Worm (Caenorhabditis elegans) whole organism, L1 larva: ENCODE data around the gene srh-82.
A peak's percentile ranks its signal among the peaks of the same experiment; 100 is the strongest.

Experiments
- C04F5.9 ChIP-seq: sonication (generic microtip); optimal IDR thresholded peaks from 2 replicates; lab custom pipeline; 2016; ENCODE audit warnings: missing genetic modification characterization, missing compliant biosample characterization
- C16A3.4 ChIP-seq: fragments of 150-350 bp; optimal IDR thresholded peaks from 2 replicates; lab custom pipeline; 2014; ENCODE audit warnings: missing biosample characterization, missing genetic modification characterization
- F16B12.6 ChIP-seq: fragments of 150-350 bp; optimal IDR thresholded peaks from 2 replicates; lab custom pipeline; 2014; ENCODE audit warnings: missing biosample characterization, missing genetic modification characterization
- blmp-1 ChIP-seq: fragments of 150-350 bp; optimal IDR thresholded peaks from 2 replicates; lab custom pipeline; 2014; ENCODE audit warnings: missing biosample characterization, missing genetic modification characterization
- ceh-82 ChIP-seq, 3 experiments: fragments of 150-350 bp in 1 of 3; sonication (generic microtip) in 2 of 3; optimal IDR thresholded peaks; 2 replicates each; lab custom pipeline; 2014 to 2017; ENCODE audit warnings: missing biosample characterization in 3 of 3, missing genetic modification characterization in 3 of 3
- ceh-90 ChIP-seq: sonication (generic microtip); optimal IDR thresholded peaks from 2 replicates; lab custom pipeline; 2016; ENCODE audit warnings: missing genetic modification characterization, missing compliant biosample characterization
- dpl-1 ChIP-seq, 3 experiments: fragments of 150-350 bp in 2 of 3; sonication (generic microtip) in 1 of 3; optimal IDR thresholded peaks; 2 replicates each; lab custom pipeline; 2014 to 2017; ENCODE audit warnings: missing biosample characterization in 3 of 3, missing genetic modification characterization in 3 of 3, missing genetic modification reagents in 3 of 3
- efl-1 ChIP-seq, 4 experiments: fragments of 150-350 bp; optimal IDR thresholded peaks in 3 of 4; peaks in 1 of 4; 1 replicate in 1 of 4; 2 replicates in 3 of 4; lab custom pipeline; 2014; ENCODE audit warnings: missing biosample characterization in 2 of 4, missing genetic modification characterization in 2 of 4, missing genetic modification reagents in 2 of 4
- efl-3 ChIP-seq: fragments of 200-800 bp; sonication (Bioruptor generic); optimal IDR thresholded peaks from 2 replicates; lab custom pipeline; 2018; ENCODE audit warnings: mild to moderate bottlenecking, missing genetic modification characterization, missing compliant biosample characterization
- egl-27 ChIP-seq, 2 experiments: fragments of 150-350 bp in 1 of 2; sonication (generic microtip); optimal IDR thresholded peaks; 3 replicates each; lab custom pipeline; 2017 to 2018; ENCODE audit warnings: missing biosample characterization in 2 of 2, missing genetic modification characterization in 2 of 2, missing genetic modification reagents in 2 of 2
- elt-2 ChIP-seq: sonication (generic microtip); optimal IDR thresholded peaks from 2 replicates; lab custom pipeline; 2016; ENCODE audit warnings: missing genetic modification characterization, mild to moderate bottlenecking, inconsistent platforms, missing compliant biosample characterization, missing genetic modification reagents
- ets-5 ChIP-seq: fragments of 200-800 bp; sonication (Bioruptor generic); IDR thresholded peaks from 2 replicates; pipeline ENCODE4 v1.3.6; 2022; ENCODE audit warnings: missing genetic modification characterization, missing compliant biosample characterization
- fkh-10 ChIP-seq: sonication (generic microtip); optimal IDR thresholded peaks from 2 replicates; lab custom pipeline; 2017; ENCODE audit warnings: missing biosample characterization, missing genetic modification reagents, missing genetic modification characterization
- fkh-4 ChIP-seq: sonication (generic microtip); optimal IDR thresholded peaks from 2 replicates; lab custom pipeline; 2016; ENCODE audit warnings: missing compliant biosample characterization, missing genetic modification characterization, borderline replicate concordance
- fkh-8 ChIP-seq: sonication (generic microtip); optimal IDR thresholded peaks from 2 replicates; lab custom pipeline; 2016; ENCODE audit warnings: mild to moderate bottlenecking, missing genetic modification characterization, missing compliant biosample characterization
- fos-1 ChIP-seq: fragments of 150-350 bp; optimal IDR thresholded peaks from 2 replicates; lab custom pipeline; 2014; ENCODE audit warnings: missing biosample characterization, missing genetic modification characterization
- hlh-4 ChIP-seq: sonication (generic microtip); optimal IDR thresholded peaks from 2 replicates; lab custom pipeline; 2016; ENCODE audit warnings: mild to moderate bottlenecking, missing genetic modification characterization, missing compliant biosample characterization
- hpl-2 ChIP-seq: fragments of 150-350 bp; optimal IDR thresholded peaks from 2 replicates; lab custom pipeline; 2014; ENCODE audit warnings: missing biosample characterization, missing genetic modification reagents, missing genetic modification characterization
- isw-1 ChIP-seq: fragments of 200-800 bp; sonication (Bioruptor generic); IDR thresholded peaks from 2 replicates; pipeline ENCODE4 v1.3.6; 2022; ENCODE audit warnings: missing genetic modification characterization, missing compliant biosample characterization
- jun-1 ChIP-seq: fragments of 150-350 bp; optimal IDR thresholded peaks from 2 replicates; lab custom pipeline; 2014; ENCODE audit warnings: missing biosample characterization, missing genetic modification reagents, missing genetic modification characterization
- lin-14 ChIP-seq: fragments of 200-800 bp; sonication (Bioruptor generic); optimal IDR thresholded peaks from 2 replicates; lab custom pipeline; 2018; ENCODE audit warnings: mild to moderate bottlenecking, missing genetic modification characterization, moderate library complexity, missing compliant biosample characterization
- lin-35 ChIP-seq, 2 experiments: fragments of 150-350 bp; optimal IDR thresholded peaks; 2 replicates each; lab custom pipeline; 2014; ENCODE audit warnings: missing biosample characterization in 2 of 2, missing genetic modification characterization in 2 of 2, missing genetic modification reagents in 2 of 2
- lin-39 ChIP-seq: fragments of 150-350 bp; optimal IDR thresholded peaks from 2 replicates; lab custom pipeline; 2014; ENCODE audit warnings: missing biosample characterization, missing genetic modification reagents, missing genetic modification characterization
- lir-3 ChIP-seq: sonication (generic microtip); optimal IDR thresholded peaks from 2 replicates; lab custom pipeline; 2016; ENCODE audit warnings: mild to moderate bottlenecking, missing genetic modification characterization, moderate library complexity, missing compliant biosample characterization; ENCODE audit not compliant: poor library complexity
- lsy-2 ChIP-seq, 2 experiments: fragments of 150-350 bp; optimal IDR thresholded peaks; 2 replicates each; lab custom pipeline; 2014; ENCODE audit warnings: missing biosample characterization in 2 of 2, missing genetic modification characterization in 2 of 2
- mab-9 ChIP-seq: fragments of 200-800 bp; sonication (Bioruptor generic); IDR thresholded peaks from 2 replicates; pipeline ENCODE4 v1.3.6; 2022; ENCODE audit warnings: missing genetic modification reagents, missing genetic modification characterization, missing compliant biosample characterization
- mdl-1 ChIP-seq, 2 experiments: fragments of 150-350 bp; optimal IDR thresholded peaks; 2 replicates each; lab custom pipeline; 2014 to 2017; ENCODE audit warnings: missing biosample characterization in 2 of 2, missing genetic modification characterization in 2 of 2, inconsistent platforms in 1 of 2
- mep-1 ChIP-seq: fragments of 150-350 bp; optimal IDR thresholded peaks from 2 replicates; lab custom pipeline; 2014; ENCODE audit warnings: missing biosample characterization, missing genetic modification characterization
- nhr-11 ChIP-seq: fragments of 150-350 bp; optimal IDR thresholded peaks from 2 replicates; lab custom pipeline; 2014; ENCODE audit warnings: missing biosample characterization, missing genetic modification characterization
- nhr-12 ChIP-seq: sonication (generic microtip); optimal IDR thresholded peaks from 2 replicates; lab custom pipeline; 2017; ENCODE audit warnings: missing biosample characterization, missing genetic modification characterization
- nhr-19 ChIP-seq: fragments of 200-800 bp; sonication (Bioruptor generic); conservative IDR thresholded peaks from 2 replicates; pipeline ENCODE4 v1.3.6; 2022; ENCODE audit warnings: missing genetic modification characterization, missing compliant biosample characterization
- nhr-28 ChIP-seq: fragments of 150-350 bp; optimal IDR thresholded peaks from 2 replicates; lab custom pipeline; 2014; ENCODE audit warnings: missing biosample characterization, missing genetic modification characterization
- nhr-47 ChIP-seq: sonication (generic microtip); optimal IDR thresholded peaks from 2 replicates; lab custom pipeline; 2016; ENCODE audit warnings: mild to moderate bottlenecking, missing genetic modification characterization, moderate library complexity, missing compliant biosample characterization
- nhr-77 ChIP-seq: fragments of 150-350 bp; optimal IDR thresholded peaks from 2 replicates; lab custom pipeline; 2014; ENCODE audit warnings: missing biosample characterization, missing genetic modification characterization
- nhr-90 ChIP-seq: sonication (generic microtip); optimal IDR thresholded peaks from 2 replicates; lab custom pipeline; 2016; ENCODE audit warnings: mild to moderate bottlenecking, missing genetic modification characterization, missing compliant biosample characterization; ENCODE audit not compliant: poor library complexity
- pag-3 ChIP-seq: sonication (generic microtip); optimal IDR thresholded peaks from 2 replicates; lab custom pipeline; 2017; ENCODE audit warnings: missing genetic modification characterization, mild to moderate bottlenecking, missing compliant biosample characterization, antibody characterized with exemption, borderline replicate concordance; ENCODE audit not compliant: insufficient read depth
- pax-3 ChIP-seq: fragments of 200-800 bp; sonication (Bioruptor generic); optimal IDR thresholded peaks from 2 replicates; lab custom pipeline; 2018; ENCODE audit warnings: mild to moderate bottlenecking, missing genetic modification characterization, moderate library complexity, missing compliant biosample characterization
- pqm-1 ChIP-seq: sonication (generic microtip); optimal IDR thresholded peaks from 3 replicates; lab custom pipeline; 2017; ENCODE audit warnings: missing biosample characterization, missing genetic modification characterization
- skn-1 ChIP-seq: fragments of 150-350 bp; optimal IDR thresholded peaks from 2 replicates; lab custom pipeline; 2014; ENCODE audit warnings: missing biosample characterization, missing genetic modification characterization
- snpc-4 ChIP-seq: fragments of 150-350 bp; optimal IDR thresholded peaks from 2 replicates; lab custom pipeline; 2014; ENCODE audit warnings: missing biosample characterization, missing genetic modification characterization
- snu-23 ChIP-seq: sonication (generic microtip); optimal IDR thresholded peaks from 2 replicates; lab custom pipeline; 2016; ENCODE audit warnings: missing genetic modification characterization, missing compliant biosample characterization
- sox-4 ChIP-seq: sonication (generic microtip); optimal IDR thresholded peaks from 2 replicates; lab custom pipeline; 2016; ENCODE audit warnings: missing genetic modification characterization, missing compliant biosample characterization
- swsn-7 ChIP-seq: sonication (generic microtip); optimal IDR thresholded peaks from 2 replicates; lab custom pipeline; 2016; ENCODE audit warnings: missing genetic modification characterization, missing compliant biosample characterization
- tbx-2 ChIP-seq: sonication (generic microtip); optimal IDR thresholded peaks from 2 replicates; lab custom pipeline; 2016; ENCODE audit warnings: missing genetic modification characterization, missing compliant biosample characterization
- unc-62 ChIP-seq: fragments of 150-350 bp; optimal IDR thresholded peaks from 2 replicates; lab custom pipeline; 2014; ENCODE audit warnings: missing biosample characterization, missing genetic modification reagents, missing genetic modification characterization
- unc-86 ChIP-seq: sonication (generic microtip); optimal IDR thresholded peaks from 2 replicates; lab custom pipeline; 2016; ENCODE audit warnings: missing genetic modification characterization, missing compliant biosample characterization
- xbp-1 ChIP-seq: sonication (generic microtip); optimal IDR thresholded peaks from 2 replicates; lab custom pipeline; 2016; ENCODE audit warnings: missing genetic modification characterization, missing compliant biosample characterization
- zag-1 ChIP-seq: fragments of 150-350 bp; optimal IDR thresholded peaks from 2 replicates; lab custom pipeline; 2014; ENCODE audit warnings: missing biosample characterization, missing genetic modification characterization
- ztf-11 ChIP-seq, 2 experiments: sonication (generic microtip); optimal IDR thresholded peaks; 2 replicates each; lab custom pipeline; 2016 to 2017; ENCODE audit warnings: missing genetic modification characterization in 2 of 2, missing biosample characterization in 1 of 2, missing compliant biosample characterization in 1 of 2
- ztf-4 ChIP-seq: fragments of 150-350 bp; optimal IDR thresholded peaks from 2 replicates; lab custom pipeline; 2014; ENCODE audit warnings: missing biosample characterization, missing genetic modification characterization

srh-82 gene

DNA sequence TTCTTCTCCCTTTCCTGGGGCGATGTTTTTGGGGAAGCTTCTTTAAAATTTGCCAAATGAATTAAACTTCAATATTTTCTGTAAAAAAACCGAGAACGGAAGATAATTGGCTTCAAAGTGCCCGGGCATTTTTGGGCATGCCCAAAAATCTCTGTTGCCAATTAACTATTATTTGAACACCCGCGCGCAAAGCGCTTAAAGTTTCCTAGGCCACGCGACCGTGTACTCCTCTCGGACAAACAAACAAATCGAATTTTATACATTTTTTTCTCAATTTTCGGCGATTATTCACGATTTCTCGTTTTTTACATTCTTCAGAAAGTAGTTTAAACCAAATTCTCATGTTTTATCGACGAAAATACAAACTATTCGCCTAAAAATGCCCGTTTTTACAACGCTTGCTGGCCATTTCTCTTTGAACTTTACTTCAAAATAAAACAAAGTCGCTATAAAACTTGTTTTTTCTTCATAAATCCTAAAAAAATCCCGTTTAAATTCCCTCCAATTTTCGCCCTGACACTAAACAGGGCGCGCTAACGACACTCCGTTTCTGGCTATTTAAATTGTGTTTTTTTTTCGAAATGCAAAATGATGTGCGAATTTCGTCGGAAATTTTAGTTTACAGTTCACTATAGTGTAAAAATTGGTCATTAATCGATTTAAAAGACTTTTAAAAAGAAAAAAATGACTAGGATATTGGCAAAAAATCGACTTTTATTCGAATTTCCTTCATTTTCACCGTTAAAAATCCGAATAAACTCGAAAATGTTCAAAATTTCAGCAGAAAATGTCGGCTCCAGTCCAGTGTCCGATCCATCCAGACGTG, 11.4 kb downstream of the srh-82 start, which contains the start of gene ttb-1 (continued):
- peak; percentile 95 to 98 for TF ChIP-seq lin-35 (GFP tag; optimal IDR thresholded peaks at IDR 0.05; lab: Kevin White, UChicago)
- no peak for TF ChIP-seq efl-3
- peak; percentile 61 for TF ChIP-seq nhr-47 (tag; lab: Kevin White, UChicago)
- TF ChIP-seq lin-14 (GFP tag; lab: Kevin White, UChicago), result no peak
- TF ChIP-seq isw-1 (GFP tag; lab: Robert Waterston, UW), result peak; percentile 15; the same call in 1 of the 2 replicates
- peak; percentile 31 to 53 (median 51) for TF ChIP-seq ceh-82 (tag; optimal IDR thresholded peaks at IDR 0.05; lab: Kevin White, UChicago)
- TF ChIP-seq lir-3 (tag; lab: Kevin White, UChicago), result no peak
- no peak for TF ChIP-seq zag-1 (tag; lab: Kevin White, UChicago)
- TF ChIP-seq pag-3, result no peak
- no peak for TF ChIP-seq jun-1
- TF ChIP-seq mep-1, result peak; percentile 55
- TF ChIP-seq snpc-4 (tag; lab: Kevin White, UChicago), result no peak
- TF ChIP-seq egl-27 (tag; optimal IDR thresholded peaks at IDR 0.05; lab: Kevin White, UChicago), result no peak
- TF ChIP-seq fkh-10 (GFP tag; lab: Kevin White, UChicago), result no peak
- TF ChIP-seq sox-4 (tag; lab: Kevin White, UChicago), result no peak
- TF ChIP-seq nhr-12, result no peak
- peak; percentile 59 to 84 for TF ChIP-seq lsy-2 (tag; optimal IDR thresholded peaks at IDR 0.05; lab: Kevin White, UChicago)
- TF ChIP-seq pqm-1 (tag; lab: Kevin White, UChicago), result no peak
- TF ChIP-seq xbp-1 (tag; lab: Kevin White, UChicago), result peak; percentile 52
- TF ChIP-seq C04F5.9 (tag; lab: Kevin White, UChicago), result no peak
- TF ChIP-seq ets-5 (GFP tag; lab: Robert Waterston, UW), result no peak
- no peak for TF ChIP-seq nhr-28 (tag; lab: Kevin White, UChicago)
- peak; percentile 38 for TF ChIP-seq unc-86 (tag; lab: Kevin White, UChicago)
- peak; percentile 48 for TF ChIP-seq tbx-2 (tag; lab: Kevin White, UChicago)
- TF ChIP-seq F16B12.6 (tag; lab: Kevin White, UChicago), result peak; percentile 63
- TF ChIP-seq blmp-1, result peak; percentile 37
- peak; percentile 27; the same call in 1 of the 2 replicates for TF ChIP-seq nhr-19
- peak; percentile 46 to 95 for TF ChIP-seq efl-1 (optimal IDR thresholded peaks at IDR 0.05; lab: Kevin White, UChicago)
- peak; percentile 97 to 99 for TF ChIP-seq efl-1 (GFP tag; optimal IDR thresholded peaks at IDR 0.05 in 1 of 2; lab: Kevin White, UChicago)
- TF ChIP-seq hpl-2 (GFP tag; lab: Kevin White, UChicago), result no peak
- no peak for TF ChIP-seq nhr-77
- no peak for TF ChIP-seq unc-62 (GFP tag; lab: Kevin White, UChicago)
- no peak for TF ChIP-seq mab-9 (GFP tag; lab: Robert Waterston, UW)
- peak; percentile 91 to 97 (median 96) for TF ChIP-seq dpl-1 (GFP tag; optimal IDR thresholded peaks at IDR 0.05; lab: Kevin White, UChicago)
- TF ChIP-seq ztf-11 (tag; optimal IDR thresholded peaks at IDR 0.05; lab: Kevin White, UChicago), result no peak
- TF ChIP-seq mdl-1 (tag; optimal IDR thresholded peaks at IDR 0.05; lab: Kevin White, UChicago), result peak in 1 of 2 experiments; percentile 43
- no peak for TF ChIP-seq elt-2
- peak; percentile 28 for TF ChIP-seq fkh-8
- TF ChIP-seq lin-39 (tag; lab: Kevin White, UChicago), result no peak
- peak; percentile 27 for TF ChIP-seq fkh-4
- no peak for TF ChIP-seq hlh-4 (tag; lab: Kevin White, UChicago)
- TF ChIP-seq nhr-90 (tag; lab: Kevin White, UChicago), result peak; percentile 33
- peak; percentile 70 for TF ChIP-seq snu-23 (GFP tag; lab: Kevin White, UChicago)
- peak; percentile 51 for TF ChIP-seq fos-1
- TF ChIP-seq ztf-4 (tag; lab: Kevin White, UChicago), result no peak
- no peak for TF ChIP-seq pax-3 (tag; lab: Kevin White, UChicago)
- TF ChIP-seq skn-1 (tag; lab: Kevin White, UChicago), result peak; percentile 59
- TF ChIP-seq swsn-7 (tag; lab: Kevin White, UChicago), result peak; percentile 44
- peak; percentile 72 for TF ChIP-seq ceh-90
- no peak for TF ChIP-seq nhr-11 (tag; lab: Kevin White, UChicago)
- TF ChIP-seq C16A3.4 (tag; lab: Kevin White, UChicago), result peak; percentile 32
